Worm (Caenorhabditis elegans): ENCODE data around the gene twk-39.
A peak's percentile ranks its signal among the peaks of the same experiment; 100 is the strongest.

Gene twk-39

DNA sequence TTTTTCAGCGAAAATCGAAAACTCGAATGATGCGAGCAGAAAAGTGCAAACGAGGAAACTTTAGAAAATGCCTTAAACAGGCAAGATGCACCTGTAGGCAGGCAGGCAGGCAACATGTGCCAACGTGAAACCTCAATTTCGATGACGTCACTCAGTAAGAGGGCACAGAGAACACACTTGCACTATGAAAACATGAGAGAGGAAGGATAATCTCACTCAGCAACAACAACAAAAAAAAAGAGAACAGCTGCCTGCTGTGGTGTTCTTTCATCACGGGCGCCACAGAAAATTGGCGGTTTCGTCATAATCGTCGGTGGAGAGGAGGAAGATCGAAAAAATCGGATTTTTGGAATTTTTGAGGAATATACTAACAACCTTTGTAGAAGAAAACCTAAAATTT is 38.6 kb downstream of the twk-39 start (continued):
- TF ChIP-seq pha-4 (GFP tag; IDR thresholded peaks at IDR 0.05) (no peak), pha-4 (tag; optimal IDR thresholded peaks at IDR 0.05) (no peak), madf-9 (GFP tag; conservative IDR thresholded peaks at IDR 0.05) (no peak), ceh-32 (tag; optimal IDR thresholded peaks at IDR 0.05; ENCODE audit: poor library complexity) (no peak), mxl-3 (GFP tag; optimal IDR thresholded peaks at IDR 0.05) (peak; percentile 14), skn-1 (tag; optimal IDR thresholded peaks at IDR 0.05) (no peak), T26A8.4 (GFP tag; IDR thresholded peaks at IDR 0.05) (no peak), dpl-1 (GFP tag; optimal IDR thresholded peaks at IDR 0.05) (no peak), daf-19 (GFP tag; conservative IDR thresholded peaks at IDR 0.05) (no peak), unc-130 (GFP tag; optimal IDR thresholded peaks at IDR 0.05) (no peak), zfp-2 (tag; optimal IDR thresholded peaks at IDR 0.05) (no peak), jun-1 (tag; optimal IDR thresholded peaks at IDR 0.05) (no peak), madf-5 (GFP tag; IDR thresholded peaks at IDR 0.05) (no peak), ama-1 (optimal IDR thresholded peaks at IDR 0.05) (no peak), lin-38 (GFP tag; IDR thresholded peaks at IDR 0.05) (0 out of 2 replicates have a peak, but pooled peaks have one; percentile 3), lsy-2 (tag; optimal IDR thresholded peaks at IDR 0.05) (peak in 1 of 2 experiments; percentile 30), cey-2 (tag; optimal IDR thresholded peaks at IDR 0.05; ENCODE audit: borderline replicate concordance, insufficient read depth) (no peak), hlh-30 (tag; optimal IDR thresholded peaks at IDR 0.05; ENCODE audit: insufficient read depth) (peak; percentile 20), dmd-6 (GFP tag; IDR thresholded peaks at IDR 0.05) (no peak), daf-16 (GFP tag; optimal IDR thresholded peaks at IDR 0.05) (peak in 1 of 2 experiments; percentile 79), daf-16 (tag; optimal IDR thresholded peaks at IDR 0.05) (no peak), ztf-7 (tag; optimal IDR thresholded peaks at IDR 0.05) (no peak), nhr-42 (GFP tag; IDR thresholded peaks at IDR 0.05) (no peak), Y75B8A.6 (GFP tag; IDR thresholded peaks at IDR 0.05) (no peak), ZK337.2 (GFP tag; IDR thresholded peaks at IDR 0.05) (no peak), nhr-28 (tag; optimal IDR thresholded peaks at IDR 0.05) (no peak), ZK546.5 (tag; optimal IDR thresholded peaks at IDR 0.05) (no peak), daf-8 (GFP tag; IDR thresholded peaks at IDR 0.05) (no peak), tra-1 (GFP tag; IDR thresholded peaks at IDR 0.05) (no peak), nhr-10 (tag; optimal IDR thresholded peaks at IDR 0.05) (peak; percentile 3), nhr-102 (tag; optimal IDR thresholded peaks at IDR 0.05) (no peak), nhr-76 (tag; optimal IDR thresholded peaks at IDR 0.05) (no peak), snpc-4 (tag; optimal IDR thresholded peaks at IDR 0.05) (no peak), F49E8.2 (tag; optimal IDR thresholded peaks at IDR 0.05; ENCODE audit: borderline replicate concordance) (no peak), mdt-29 (GFP tag; IDR thresholded peaks at IDR 0.05) (no peak), ceh-20 (GFP tag; IDR thresholded peaks at IDR 0.05) (no peak), Y48G9A.11 (GFP tag; IDR thresholded peaks at IDR 0.05) (no peak), hlh-11 (tag; optimal IDR thresholded peaks at IDR 0.05) (peak; percentile 75), nhr-6 (tag; optimal IDR thresholded peaks at IDR 0.05) (no peak), spr-1 (tag; optimal IDR thresholded peaks at IDR 0.05) (no peak), lir-3 (tag; optimal IDR thresholded peaks at IDR 0.05) (no peak), zip-2 (tag; optimal IDR thresholded peaks at IDR 0.05) (no peak), daf-12 (tag; optimal IDR thresholded peaks at IDR 0.05) (no peak), T20F7.1 (GFP tag; optimal IDR thresholded peaks at IDR 0.05) (no peak), nhr-237 (tag; optimal IDR thresholded peaks at IDR 0.05) (no peak), egl-43 (GFP tag; IDR thresholded peaks at IDR 0.05) (no peak), mdl-1 (tag; optimal IDR thresholded peaks at IDR 0.05) (peak in 1 of 2 experiments; percentile 33), fkh-10 (GFP tag; optimal IDR thresholded peaks at IDR 0.05) (no peak), nhr-25 (tag; optimal IDR thresholded peaks at IDR 0.05; ENCODE audit: borderline replicate concordance, insufficient read depth) (no peak), dmd-8 (GFP tag; IDR thresholded peaks at IDR 0.05) (no peak), aha-1 (tag) (peak; percentile 35), F26F4.8 (GFP tag; conservative IDR thresholded peaks at IDR 0.05) (no peak), hmg-1.1 (GFP tag; IDR thresholded peaks at IDR 0.05) (no peak)
